Worm (Caenorhabditis elegans) whole organism, late embryonic: ENCODE results near the gene wago-5.

Source experiments
- C38D4.7 ChIP-seq: fragments of 200-800 bp; sonication (Bioruptor generic); optimal IDR thresholded peaks from 2 replicates; lab custom pipeline; 2018; ENCODE audit warnings: mild to moderate bottlenecking, missing genetic modification characterization, moderate library complexity, missing compliant biosample characterization
- K02D7.2 ChIP-seq: sonication (generic microtip); optimal IDR thresholded peaks from 2 replicates; lab custom pipeline; 2017; ENCODE audit warnings: mild to moderate bottlenecking, missing genetic modification characterization, missing compliant biosample characterization
- K09A11.1 ChIP-seq: sonication (generic microtip); optimal IDR thresholded peaks from 2 replicates; lab custom pipeline; 2017; ENCODE audit warnings: antibody characterized with exemption, mild to moderate bottlenecking, missing genetic modification characterization, missing compliant biosample characterization; ENCODE audit not compliant: insufficient read depth
- T23F11.4 ChIP-seq: fragments of 200-800 bp; sonication (Bioruptor generic); optimal IDR thresholded peaks from 2 replicates; lab custom pipeline; 2018; ENCODE audit warnings: mild to moderate bottlenecking, missing genetic modification characterization, missing compliant biosample characterization
- Y22D7AL.16 ChIP-seq: sonication (generic microtip); optimal IDR thresholded peaks from 2 replicates; lab custom pipeline; 2016; ENCODE audit warnings: missing genetic modification characterization, missing compliant biosample characterization
- ama-1 ChIP-seq: fragments of 150-350 bp; optimal IDR thresholded peaks from 2 replicates; lab custom pipeline; 2014
- ceh-14 ChIP-seq: sonication (generic microtip); optimal IDR thresholded peaks from 2 replicates; lab custom pipeline; 2016; ENCODE audit warnings: missing genotype, missing genetic modification characterization, missing compliant biosample characterization
- ceh-18 ChIP-seq: sonication (generic microtip); optimal IDR thresholded peaks from 2 replicates; lab custom pipeline; 2016; ENCODE audit warnings: missing genetic modification characterization, missing compliant biosample characterization
- ceh-19 ChIP-seq: fragments of 200-800 bp; sonication (Bioruptor generic); optimal IDR thresholded peaks from 2 replicates; lab custom pipeline; 2018; ENCODE audit warnings: mild to moderate bottlenecking, missing genetic modification characterization, missing compliant biosample characterization
- ceh-30 ChIP-seq: fragments of 150-350 bp; optimal IDR thresholded peaks from 2 replicates; lab custom pipeline; 2014; ENCODE audit warnings: missing biosample characterization, missing genetic modification characterization
- ceh-31 ChIP-seq: sonication (generic microtip); optimal IDR thresholded peaks from 2 replicates; lab custom pipeline; 2016; ENCODE audit warnings: missing genetic modification characterization, missing compliant biosample characterization
- ceh-48 ChIP-seq: sonication (generic microtip); optimal IDR thresholded peaks from 2 replicates; lab custom pipeline; 2016; ENCODE audit warnings: missing genetic modification characterization, inconsistent platforms, missing compliant biosample characterization
- ceh-9 ChIP-seq: sonication (generic microtip); optimal IDR thresholded peaks from 2 replicates; lab custom pipeline; 2016; ENCODE audit warnings: mild to moderate bottlenecking, missing genetic modification characterization, inconsistent platforms, missing compliant biosample characterization
- elt-4 ChIP-seq: sonication (generic microtip); optimal IDR thresholded peaks from 2 replicates; lab custom pipeline; 2016; ENCODE audit warnings: missing genetic modification characterization, missing compliant biosample characterization
- fax-1 ChIP-seq: sonication (generic microtip); optimal IDR thresholded peaks from 2 replicates; lab custom pipeline; 2016; ENCODE audit warnings: missing genotype, missing genetic modification characterization, missing compliant biosample characterization
- fkh-10 ChIP-seq: fragments of 150-350 bp; optimal IDR thresholded peaks from 2 replicates; lab custom pipeline; 2014; ENCODE audit warnings: missing biosample characterization, missing genetic modification reagents, missing genetic modification characterization
- fkh-6 ChIP-seq: sonication (generic microtip); optimal IDR thresholded peaks from 2 replicates; lab custom pipeline; 2016; ENCODE audit warnings: missing genetic modification characterization, missing compliant biosample characterization
- hlh-30 ChIP-seq: sonication (generic microtip); optimal IDR thresholded peaks from 2 replicates; lab custom pipeline; 2017; ENCODE audit warnings: antibody characterized with exemption, missing genetic modification characterization, missing compliant biosample characterization; ENCODE audit not compliant: insufficient read depth
- hlh-6 ChIP-seq: sonication (generic microtip); optimal IDR thresholded peaks from 2 replicates; lab custom pipeline; 2016; ENCODE audit warnings: missing genotype, missing genetic modification characterization, missing compliant biosample characterization
- hlh-8 ChIP-seq: sonication (generic microtip); optimal IDR thresholded peaks from 2 replicates; lab custom pipeline; 2016; ENCODE audit warnings: missing genotype, missing genetic modification characterization, missing compliant biosample characterization
- lin-11 ChIP-seq: fragments of 200-800 bp; sonication (Bioruptor generic); optimal IDR thresholded peaks from 2 replicates; lab custom pipeline; 2018; ENCODE audit warnings: mild to moderate bottlenecking, missing genetic modification characterization, missing compliant biosample characterization
- nhr-11 ChIP-seq: fragments of 150-350 bp; optimal IDR thresholded peaks from 2 replicates; lab custom pipeline; 2014; ENCODE audit warnings: missing biosample characterization, missing genetic modification characterization
- nhr-232 ChIP-seq: sonication (generic microtip); optimal IDR thresholded peaks from 2 replicates; lab custom pipeline; 2016; ENCODE audit warnings: missing genetic modification characterization, missing compliant biosample characterization
- npax-4 ChIP-seq: sonication (generic microtip); optimal IDR thresholded peaks from 2 replicates; lab custom pipeline; 2016; ENCODE audit warnings: missing genetic modification characterization, missing compliant biosample characterization
- pag-3 ChIP-seq: sonication (generic microtip); optimal IDR thresholded peaks from 2 replicates; lab custom pipeline; 2016; ENCODE audit warnings: missing compliant biosample characterization, missing genetic modification characterization, borderline replicate concordance
- pax-1 ChIP-seq: fragments of 150-350 bp; optimal IDR thresholded peaks from 2 replicates; lab custom pipeline; 2014; ENCODE audit warnings: missing biosample characterization, missing genetic modification characterization
- pha-2 ChIP-seq: sonication (generic microtip); optimal IDR thresholded peaks from 2 replicates; lab custom pipeline; 2017; ENCODE audit warnings: mild to moderate bottlenecking, missing genetic modification characterization, missing compliant biosample characterization
- pha-4 ChIP-seq: fragments of 150-350 bp; optimal IDR thresholded peaks from 2 replicates; lab custom pipeline; 2018; ENCODE audit warnings: missing biosample characterization, missing genetic modification reagents, missing genetic modification characterization
- pqm-1 ChIP-seq: sonication (generic microtip); optimal IDR thresholded peaks from 2 replicates; lab custom pipeline; 2016; ENCODE audit warnings: missing genetic modification characterization, missing compliant biosample characterization
- rnt-1 ChIP-seq: sonication (generic microtip); optimal IDR thresholded peaks from 2 replicates; lab custom pipeline; 2016; ENCODE audit warnings: missing genetic modification characterization, missing compliant biosample characterization
- sdc-2 ChIP-seq: sonication (generic microtip); optimal IDR thresholded peaks from 2 replicates; lab custom pipeline; 2016; ENCODE audit warnings: missing genotype, missing genetic modification characterization, missing compliant biosample characterization
- ttx-3 ChIP-seq: sonication (generic microtip); optimal IDR thresholded peaks from 2 replicates; lab custom pipeline; 2016; ENCODE audit warnings: missing genetic modification reagents, missing genetic modification characterization, missing compliant biosample characterization
- unc-3 ChIP-seq, 2 experiments: fragments of 200-800 bp in 1 of 2; sonication (Bioruptor generic) in 1 of 2; sonication (generic microtip) in 1 of 2; conservative IDR thresholded peaks in 1 of 2; optimal IDR thresholded peaks in 1 of 2; 2 replicates each; pipeline versions ENCODE4 v1.3.6 to Lab custom; 2016 to 2022; ENCODE audit warnings: missing compliant biosample characterization in 2 of 2, missing genetic modification characterization in 2 of 2, missing genetic modification reagents in 1 of 2
- unc-42 ChIP-seq: sonication (generic microtip); optimal IDR thresholded peaks from 2 replicates; lab custom pipeline; 2016; ENCODE audit warnings: missing genotype, missing genetic modification characterization, missing compliant biosample characterization
- unc-55 ChIP-seq: sonication (generic microtip); optimal IDR thresholded peaks from 2 replicates; lab custom pipeline; 2017; ENCODE audit warnings: missing biosample characterization, missing genetic modification reagents, missing genetic modification characterization
- ztf-16 ChIP-seq: sonication (generic microtip); optimal IDR thresholded peaks from 2 replicates; lab custom pipeline; 2017; ENCODE audit warnings: missing genetic modification characterization, missing compliant biosample characterization

The wago-5 gene

ce11 chrII:5772547-5773142, 42.6 kb downstream of the wago-5 start (continued):
- TF ChIP-seq C38D4.7 (GFP tag; lab: Kevin White, UChicago) = peak; percentile 60
- TF ChIP-seq K09A11.1 (tag; lab: Kevin White, UChicago) = no peak
- peak; percentile 28 for TF ChIP-seq ztf-16 (tag; lab: Kevin White, UChicago)
- peak; percentile 12 for TF ChIP-seq lin-11 (tag; lab: Kevin White, UChicago)
- TF ChIP-seq fax-1 (tag; lab: Kevin White, UChicago) = peak; percentile 38
- TF ChIP-seq hlh-6 (tag; lab: Kevin White, UChicago) = peak; percentile 48
- TF ChIP-seq elt-4 = no peak
- TF ChIP-seq ceh-19 (GFP tag; lab: Kevin White, UChicago) = no peak
- TF ChIP-seq T23F11.4 (GFP tag; lab: Kevin White, UChicago) = peak; percentile 51
- no peak for TF ChIP-seq ceh-9 (tag; lab: Kevin White, UChicago)
- TF ChIP-seq ceh-30 (tag; lab: Kevin White, UChicago) = no peak
- peak; percentile 36 for TF ChIP-seq ttx-3 (tag; lab: Kevin White, UChicago)
- TF ChIP-seq pag-3 (tag; lab: Kevin White, UChicago) = no peak
- no peak for TF ChIP-seq hlh-8 (tag; lab: Kevin White, UChicago)
- peak; percentile 44 for TF ChIP-seq nhr-232 (tag; lab: Kevin White, UChicago)
- peak; percentile 21; the same call in 1 of the 2 replicates for TF ChIP-seq unc-3 (GFP tag; conservative IDR thresholded peaks at IDR 0.05; lab: Robert Waterston, UW)
- TF ChIP-seq unc-3 (tag; optimal IDR thresholded peaks at IDR 0.05; lab: Kevin White, UChicago) = no peak

ce11 chrII:5768274-5768820, 46.9 kb downstream of the wago-5 start:
- no peak for TF ChIP-seq pha-4 (tag; lab: Kevin White, UChicago)
- no peak for TF ChIP-seq hlh-8 (tag; lab: Kevin White, UChicago)
- TF ChIP-seq npax-4 (tag; lab: Kevin White, UChicago) = no peak
- TF ChIP-seq rnt-1 = no peak
- TF ChIP-seq ceh-14 (tag; lab: Kevin White, UChicago) = no peak
- TF ChIP-seq K02D7.2 = no peak
- no peak for TF ChIP-seq ceh-18 (tag; lab: Kevin White, UChicago)
- TF ChIP-seq Y22D7AL.16 = no peak
- no peak for TF ChIP-seq nhr-11 (tag; lab: Kevin White, UChicago)
- no peak for TF ChIP-seq ceh-31 (tag; lab: Kevin White, UChicago)
- TF ChIP-seq unc-42 = no peak
- TF ChIP-seq fkh-10 = no peak
- TF ChIP-seq ceh-19 (GFP tag; lab: Kevin White, UChicago) = no peak
- no peak for TF ChIP-seq unc-55 (GFP tag; lab: Kevin White, UChicago)
- no peak for TF ChIP-seq fkh-6 (tag; lab: Kevin White, UChicago)
- TF ChIP-seq pax-1 = no peak
- no peak for TF ChIP-seq ama-1 (lab: Kevin White, UChicago)
- TF ChIP-seq unc-3 (GFP tag; conservative IDR thresholded peaks at IDR 0.05; lab: Robert Waterston, UW) = no peak
- no peak for TF ChIP-seq unc-3 (tag; optimal IDR thresholded peaks at IDR 0.05; lab: Kevin White, UChicago)
- no peak for TF ChIP-seq pqm-1 (tag; lab: Kevin White, UChicago)
- TF ChIP-seq hlh-30 (tag; lab: Kevin White, UChicago) = no peak

- no peak for TF ChIP-seq ceh-30 (tag; lab: Kevin White, UChicago)
- no peak for TF ChIP-seq ceh-48 (tag; lab: Kevin White, UChicago)
- no peak for TF ChIP-seq pha-2 (tag; lab: Kevin White, UChicago)
- TF ChIP-seq sdc-2 = no peak
Measured at ce11 chrII:5765318-5765717, 50.0 kb downstream of the wago-5 start, which contains the start of gene ifb-1. Gene ifb-1, plus strand, starts transcription at chrII:5765618.
